Worm (Caenorhabditis elegans): ENCODE measurements around the gene nhr-72.

Gene nhr-72

ce11 chrII:3823855-3824254 lies 26.7 kb downstream of the nhr-72 start, which contains the start of gene skr-15:
Gene skr-15 (plus strand): TSS chrII:3824155.
- TF ChIP-seq ceh-28 (tag; optimal IDR thresholded peaks at IDR 0.05) (no peak), unc-130 (GFP tag; optimal IDR thresholded peaks at IDR 0.05) (no peak), mxl-2 (GFP tag; conservative IDR thresholded peaks at IDR 0.05) (no peak), arid-1 (GFP tag; conservative IDR thresholded peaks at IDR 0.05) (no peak), lin-13 (GFP tag; optimal IDR thresholded peaks at IDR 0.05) (no peak)

DNA sequence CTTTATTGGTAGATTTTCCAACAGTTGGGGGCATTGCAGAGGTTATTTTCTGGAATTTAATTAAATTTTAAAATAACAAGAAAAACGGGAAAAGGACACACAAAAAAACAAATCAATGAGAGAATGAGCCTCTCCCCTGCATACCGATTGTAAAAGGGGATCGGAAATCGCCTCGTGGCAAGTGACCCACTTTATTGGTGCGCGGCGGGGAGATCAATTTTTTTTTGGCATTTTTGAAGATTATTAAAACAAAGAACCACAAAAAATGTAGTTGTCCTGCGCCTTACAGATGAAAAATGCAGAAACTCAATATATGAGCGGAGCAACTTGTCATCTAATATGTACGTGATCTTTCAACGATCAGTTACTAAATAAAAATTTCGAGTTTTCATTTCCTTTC lies 29.3 kb downstream of the nhr-72 start, which contains the start of gene F54D10.7:
TSS of gene F54D10.7 (minus strand) at position 49 of the 400 bp plus-strand sequence.
- TF ChIP-seq set-16 (GFP tag; IDR thresholded peaks at IDR 0.05) (no peak), cey-2 (tag; optimal IDR thresholded peaks at IDR 0.05; ENCODE audit: borderline replicate concordance, insufficient read depth) (no peak), attf-4 (tag; optimal IDR thresholded peaks at IDR 0.05) (no peak), nhr-42 (GFP tag; IDR thresholded peaks at IDR 0.05) (no peak), lin-15B (tag; optimal IDR thresholded peaks at IDR 0.05) (no peak), lin-39 (tag; optimal IDR thresholded peaks at IDR 0.05) (no peak)

ce11 chrII:3816251-3816849 lies 34.2 kb downstream of the nhr-72 start, which contains the start of gene fbxa-24:
Gene fbxa-24 (plus strand): TSS chrII:3816526.
- TF ChIP-seq hmg-1.1 (GFP tag; IDR thresholded peaks at IDR 0.05) (0 out of 2 replicates have a peak, but pooled peaks have one; percentile 17), egl-43 (GFP tag; IDR thresholded peaks at IDR 0.05) (0 out of 2 replicates have a peak, but pooled peaks have one; percentile 26), set-16 (GFP tag; IDR thresholded peaks at IDR 0.05) (peak; percentile 32; the same call in 1 of the 2 replicates), mxl-3 (GFP tag; optimal IDR thresholded peaks at IDR 0.05) (peak; percentile 7), aha-1 (tag) (peak; percentile 98)

DNA sequence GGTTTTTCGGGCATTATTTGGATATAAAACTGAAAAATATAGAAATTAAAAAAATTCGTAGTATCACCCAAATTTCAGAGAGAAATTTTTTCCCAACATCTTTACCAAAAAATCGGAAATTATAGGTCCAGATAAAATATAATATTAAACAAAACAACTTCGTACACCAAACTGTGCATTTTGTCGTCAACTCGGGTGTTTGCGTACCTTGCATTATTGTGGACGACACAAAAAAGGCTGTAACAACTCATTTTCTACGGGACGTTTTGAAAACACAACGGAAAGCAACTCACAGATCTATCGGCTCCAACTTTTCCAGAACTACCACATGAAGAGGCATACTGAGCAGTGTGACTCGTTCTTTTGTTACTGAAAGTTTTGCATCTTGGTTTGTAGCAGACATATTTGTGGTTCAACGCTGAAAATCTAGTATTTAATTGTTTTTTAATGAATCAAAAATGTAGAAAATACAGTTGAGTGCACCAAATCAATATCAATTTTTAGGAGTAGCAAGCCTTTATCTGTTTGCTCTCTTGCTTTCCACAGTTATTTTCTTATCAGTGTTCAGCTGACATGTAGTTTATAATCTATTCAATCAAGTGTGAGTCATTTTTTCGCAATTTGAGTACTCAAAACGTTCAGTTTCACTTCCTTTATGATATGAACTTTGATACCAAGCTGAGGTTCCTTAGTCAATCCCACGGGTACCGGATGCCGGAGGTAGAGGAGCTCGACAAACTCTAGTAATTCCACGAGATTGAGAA lies 34.9 kb downstream of the nhr-72 start:
- TF ChIP-seq attf-4 (tag; optimal IDR thresholded peaks at IDR 0.05) (no peak), madf-9 (GFP tag; conservative IDR thresholded peaks at IDR 0.05) (no peak), F10B5.3 (tag; optimal IDR thresholded peaks at IDR 0.05) (no peak), unc-62 (GFP tag; optimal IDR thresholded peaks at IDR 0.05 in 1 of 2) (peak in 1 of 2 experiments; percentile 95), unc-62 (tag; optimal IDR thresholded peaks at IDR 0.05) (no peak), gei-8 (GFP tag; optimal IDR thresholded peaks at IDR 0.05) (no peak), snpc-4 (tag; optimal IDR thresholded peaks at IDR 0.05) (no peak), ZK546.5 (tag; optimal IDR thresholded peaks at IDR 0.05) (no peak), cey-2 (tag; optimal IDR thresholded peaks at IDR 0.05; ENCODE audit: borderline replicate concordance, insufficient read depth) (no peak), tra-1 (GFP tag; IDR thresholded peaks at IDR 0.05) (no peak), dpl-1 (GFP tag; optimal IDR thresholded peaks at IDR 0.05) (no peak), lin-15B (tag; optimal IDR thresholded peaks at IDR 0.05) (no peak), dmd-6 (GFP tag; IDR thresholded peaks at IDR 0.05) (peak; percentile 57), aly-2 (tag; optimal IDR thresholded peaks at IDR 0.05) (no peak), tag-97 (GFP tag; IDR thresholded peaks at IDR 0.05) (no peak), lin-1 (GFP tag; IDR thresholded peaks at IDR 0.05) (0 out of 2 replicates have a peak, but pooled peaks have one; percentile 23), lin-39 (tag; optimal IDR thresholded peaks at IDR 0.05) (no peak), daf-12 (tag; optimal IDR thresholded peaks at IDR 0.05) (no peak), nhr-10 (tag; optimal IDR thresholded peaks at IDR 0.05) (no peak), php-3 (GFP tag; IDR thresholded peaks at IDR 0.05) (0 out of 2 replicates have a peak, but pooled peaks have one; percentile 32), daf-16 (GFP tag; optimal IDR thresholded peaks at IDR 0.05) (no peak), daf-16 (tag; optimal IDR thresholded peaks at IDR 0.05) (peak; percentile 52), snpc-1.2 (GFP tag; IDR thresholded peaks at IDR 0.05) (no peak), lsy-2 (tag; optimal IDR thresholded peaks at IDR 0.05) (peak in 1 of 2 experiments; percentile 23), nhr-41 (GFP tag; IDR thresholded peaks at IDR 0.05) (no peak), pqm-1 (tag; optimal IDR thresholded peaks at IDR 0.05) (peak; percentile 85), duxl-1 (tag; optimal IDR thresholded peaks at IDR 0.05; ENCODE audit: poor library complexity) (no peak), D1046.2 (GFP tag; IDR thresholded peaks at IDR 0.05) (no peak), mxl-3 (GFP tag; optimal IDR thresholded peaks at IDR 0.05) (no peak), ceh-32 (tag; optimal IDR thresholded peaks at IDR 0.05; ENCODE audit: poor library complexity) (no peak), ceh-82 (tag; optimal IDR thresholded peaks at IDR 0.05) (no peak), set-16 (GFP tag; IDR thresholded peaks at IDR 0.05) (no peak), Y5F2A.4 (GFP tag; optimal IDR thresholded peaks at IDR 0.05) (no peak)
